Fruit fly (Drosophila melanogaster) whole organism, embryonic: ENCODE measurements around the gene RpL24.

Experiments
- Awh ChIP-seq: fragments of 200-800 bp; sonication (Bioruptor generic); IDR thresholded peaks from 2 replicates; pipeline ENCODE4, ENCODE4 v1.3.6; 2022; ENCODE audit warnings: missing biosample characterization, missing genetic modification characterization
- CG1024 ChIP-seq: fragments of 200-800 bp; sonication (Bioruptor generic); IDR thresholded peaks from 2 replicates; pipeline ENCODE4 v1.3.6; 2022; ENCODE audit warnings: missing biosample characterization, missing genetic modification characterization
- CG10654 ChIP-seq: fragments of 200-800 bp; sonication (Bioruptor generic); optimal IDR thresholded peaks from 2 replicates; lab custom pipeline; 2016; ENCODE audit warnings: missing biosample characterization, missing genetic modification characterization
- CG11247 ChIP-seq: fragments of 200-800 bp; sonication (Bioruptor generic); IDR thresholded peaks from 2 replicates; pipeline ENCODE4 v1.3.6; 2022; ENCODE audit warnings: missing biosample characterization, missing genetic modification characterization
- CG12104 ChIP-seq: fragments of 200-800 bp; sonication (Bioruptor generic); optimal IDR thresholded peaks from 3 replicates; lab custom pipeline; 2016; ENCODE audit warnings: missing biosample characterization, missing genetic modification characterization
- CG12659 ChIP-seq: fragments of 200-800 bp; sonication (Bioruptor generic); optimal IDR thresholded peaks from 3 replicates; lab custom pipeline; 2017; ENCODE audit warnings: mild to moderate bottlenecking, missing biosample characterization, missing genetic modification reagents, missing genetic modification characterization
- CG13894 ChIP-seq: fragments of 200-800 bp; sonication (Bioruptor generic); optimal IDR thresholded peaks from 3 replicates; lab custom pipeline; 2018; ENCODE audit warnings: missing biosample characterization, mild to moderate bottlenecking, missing genetic modification characterization, moderate library complexity
- CG14667 ChIP-seq: fragments of 200-800 bp; sonication (Bioruptor generic); IDR thresholded peaks from 2 replicates; pipeline ENCODE4 v1.3.6; 2022; ENCODE audit warnings: missing biosample characterization, missing genetic modification characterization
- CG14860 ChIP-seq: fragments of 200-800 bp; sonication (Bioruptor generic); IDR thresholded peaks from 3 replicates; pipeline ENCODE4 v1.3.6; 2022; ENCODE audit warnings: missing biosample characterization, missing genetic modification characterization; ENCODE audit not compliant: partially characterized antibody
- CG15514 ChIP-seq: fragments of 200-800 bp; sonication (Bioruptor generic); optimal IDR thresholded peaks from 3 replicates; lab custom pipeline; 2017; ENCODE audit warnings: missing biosample characterization, missing genetic modification characterization, mild to moderate bottlenecking, moderate library complexity, missing genetic modification reagents
- CG16863 ChIP-seq: fragments of 200-800 bp; sonication (Bioruptor generic); optimal IDR thresholded peaks from 3 replicates; lab custom pipeline; 2016; ENCODE audit warnings: missing biosample characterization, missing genetic modification characterization
- CG17802 ChIP-seq: fragments of 200-800 bp; sonication (Bioruptor generic); optimal IDR thresholded peaks from 2 replicates; lab custom pipeline; 2018; ENCODE audit warnings: missing biosample characterization, mild to moderate bottlenecking, missing genetic modification characterization, moderate library complexity
- CG17829 ChIP-seq: fragments of 200-800 bp; optimal IDR thresholded peaks from 2 replicates; lab custom pipeline; 2019; ENCODE audit warnings: missing biosample characterization, mild to moderate bottlenecking, missing genetic modification characterization, moderate library complexity
- CG2678 ChIP-seq: fragments of 200-800 bp; sonication (Bioruptor generic); optimal IDR thresholded peaks from 3 replicates; lab custom pipeline; 2019; ENCODE audit warnings: missing biosample characterization, mild to moderate bottlenecking, missing genetic modification characterization, moderate library complexity
- CG30403 ChIP-seq: fragments of 200-800 bp; sonication (Bioruptor generic); optimal IDR thresholded peaks from 3 replicates; lab custom pipeline; 2016; ENCODE audit warnings: missing biosample characterization, missing genetic modification characterization
- CG31441 ChIP-seq: fragments of 200-800 bp; sonication (Bioruptor generic); IDR thresholded peaks from 2 replicates; pipeline ENCODE4 v1.3.6; 2022; ENCODE audit warnings: missing biosample characterization, missing genetic modification characterization
- CG4282 ChIP-seq: fragments of 200-800 bp; sonication (Bioruptor generic); optimal IDR thresholded peaks from 2 replicates; lab custom pipeline; 2016; ENCODE audit warnings: missing biosample characterization, missing genetic modification characterization
- CG7987 ChIP-seq: fragments of 200-800 bp; sonication (Bioruptor generic); optimal IDR thresholded peaks from 2 replicates; lab custom pipeline; 2018; ENCODE audit warnings: missing biosample characterization, mild to moderate bottlenecking, missing genetic modification characterization, moderate library complexity
- CG8388 ChIP-seq: fragments of 200-800 bp; sonication (Bioruptor generic); optimal IDR thresholded peaks from 2 replicates; lab custom pipeline; 2019; ENCODE audit warnings: missing biosample characterization, mild to moderate bottlenecking, missing genetic modification characterization, moderate library complexity
- CG9609 ChIP-seq: fragments of 200-800 bp; sonication (Bioruptor generic); optimal IDR thresholded peaks from 3 replicates; lab custom pipeline; 2016; ENCODE audit warnings: missing biosample characterization, missing genetic modification characterization
- CG9797 ChIP-seq: fragments of 200-800 bp; sonication (Bioruptor generic); optimal IDR thresholded peaks from 3 replicates; lab custom pipeline; 2018; ENCODE audit warnings: missing biosample characterization, mild to moderate bottlenecking, missing genetic modification characterization
- CTCF ChIP-seq: fragments of 200-800 bp; sonication (Bioruptor generic); optimal IDR thresholded peaks from 2 replicates; lab custom pipeline; 2017; ENCODE audit warnings: missing biosample characterization, mild to moderate bottlenecking, missing genetic modification characterization, moderate library complexity
- Elba2 ChIP-seq: fragments of 200-800 bp; sonication (Bioruptor generic); optimal IDR thresholded peaks from 3 replicates; lab custom pipeline; 2016; ENCODE audit warnings: missing biosample characterization, missing genetic modification characterization
- Ets97D ChIP-seq: fragments of 200-800 bp; sonication (Bioruptor generic); optimal IDR thresholded peaks from 3 replicates; lab custom pipeline; 2016; ENCODE audit warnings: missing biosample characterization, missing genetic modification characterization
- HLH3B ChIP-seq: fragments of 200-800 bp; sonication (Bioruptor generic); IDR thresholded peaks from 2 replicates; pipeline ENCODE4 v1.3.6; 2022; ENCODE audit warnings: missing biosample characterization, missing genetic modification characterization
- HLH54F ChIP-seq: fragments of 200-800 bp; sonication (Bioruptor generic); optimal IDR thresholded peaks from 3 replicates; lab custom pipeline; 2016; ENCODE audit warnings: missing biosample characterization, missing genetic modification characterization
- Hr51 ChIP-seq, 2 experiments: fragments of 200-800 bp; sonication (Bioruptor generic); optimal IDR thresholded peaks; 2 replicates in 1 of 2; 3 replicates in 1 of 2; lab custom pipeline; 2016 to 2018; ENCODE audit warnings: missing biosample characterization in 2 of 2, missing genetic modification characterization in 2 of 2, mild to moderate bottlenecking in 1 of 2, moderate library complexity in 1 of 2
- Myb ChIP-seq: fragments of 200-800 bp; sonication (Bioruptor generic); optimal IDR thresholded peaks from 2 replicates; lab custom pipeline; 2016; ENCODE audit warnings: missing biosample characterization, missing genetic modification characterization
- NC2α ChIP-seq: fragments of 200-800 bp; sonication (Bioruptor generic); optimal IDR thresholded peaks from 2 replicates; lab custom pipeline; 2016; ENCODE audit warnings: missing biosample characterization, missing genetic modification characterization
- NfI ChIP-seq: fragments of 200-800 bp; sonication (Bioruptor generic); optimal IDR thresholded peaks from 3 replicates; lab custom pipeline; 2018; ENCODE audit warnings: missing biosample characterization, mild to moderate bottlenecking, missing genetic modification characterization, moderate library complexity
- Pdp1 ChIP-seq, 2 experiments: fragments of 200-800 bp; sonication (Bioruptor generic); optimal IDR thresholded peaks; 3 replicates each; lab custom pipeline; 2016; ENCODE audit warnings: missing biosample characterization in 2 of 2, missing genetic modification characterization in 2 of 2, mild to moderate bottlenecking in 1 of 2, moderate library complexity in 1 of 2
- Sry-β ChIP-seq: fragments of 200-800 bp; sonication (Bioruptor generic); optimal IDR thresholded peaks from 2 replicates; lab custom pipeline; 2018; ENCODE audit warnings: missing biosample characterization, mild to moderate bottlenecking, missing genetic modification characterization, moderate library complexity
- al ChIP-seq: fragments of 200-800 bp; sonication (Bioruptor generic); IDR thresholded peaks from 2 replicates; pipeline ENCODE4 v1.3.6; 2022; ENCODE audit warnings: missing biosample characterization, missing genetic modification characterization
- ash1 ChIP-seq: fragments of 200-800 bp; sonication (Bioruptor generic); optimal IDR thresholded peaks from 2 replicates; lab custom pipeline; 2018; ENCODE audit warnings: missing biosample characterization, mild to moderate bottlenecking, missing genetic modification characterization
- bcd ChIP-seq: fragments of 200-800 bp; sonication (Bioruptor generic); optimal IDR thresholded peaks from 2 replicates; lab custom pipeline; 2017; ENCODE audit warnings: missing biosample characterization, mild to moderate bottlenecking, missing genetic modification characterization
- crp ChIP-seq, 2 experiments: fragments of 200-800 bp; sonication (Bioruptor generic); optimal IDR thresholded peaks; 2 replicates in 1 of 2; 3 replicates in 1 of 2; lab custom pipeline; 2017; ENCODE audit warnings: missing biosample characterization in 2 of 2, missing genetic modification characterization in 2 of 2, mild to moderate bottlenecking in 1 of 2, moderate library complexity in 1 of 2
- dan ChIP-seq: fragments of 200-800 bp; sonication (Bioruptor generic); IDR thresholded peaks from 2 replicates; pipeline ENCODE4 v1.3.6; 2022; ENCODE audit warnings: missing biosample characterization, missing genetic modification characterization
- ems ChIP-seq: fragments of 200-800 bp; sonication (Bioruptor generic); optimal IDR thresholded peaks from 3 replicates; lab custom pipeline; 2016; ENCODE audit warnings: missing biosample characterization, missing genetic modification characterization
- fd64A ChIP-seq: fragments of 200-800 bp; sonication (Bioruptor generic); optimal IDR thresholded peaks from 3 replicates; lab custom pipeline; 2018; ENCODE audit warnings: missing biosample characterization, mild to moderate bottlenecking, missing genetic modification characterization
- gcm ChIP-seq: fragments of 200-800 bp; sonication (Bioruptor generic); optimal IDR thresholded peaks from 2 replicates; lab custom pipeline; 2019; ENCODE audit warnings: missing biosample characterization, mild to moderate bottlenecking, missing genetic modification characterization, moderate library complexity
- gro ChIP-seq: fragments of 200-800 bp; sonication (Bioruptor generic); optimal IDR thresholded peaks from 2 replicates; lab custom pipeline; 2016; ENCODE audit warnings: missing biosample characterization, missing genetic modification characterization
- onecut ChIP-seq: fragments of 200-800 bp; sonication (Bioruptor generic); IDR thresholded peaks from 2 replicates; pipeline ENCODE4 v1.3.6; 2022; ENCODE audit warnings: missing biosample characterization, missing genetic modification characterization
- pnt ChIP-seq: fragments of 200-800 bp; sonication (Bioruptor generic); optimal IDR thresholded peaks from 3 replicates; lab custom pipeline; 2016; ENCODE audit warnings: missing biosample characterization, missing genetic modification characterization
- ranshi ChIP-seq: fragments of 200-800 bp; sonication (Bioruptor generic); IDR thresholded peaks from 2 replicates; pipeline ENCODE4 v1.3.6; 2022; ENCODE audit warnings: missing biosample characterization, missing genetic modification characterization
- repo ChIP-seq: fragments of 200-800 bp; sonication (Bioruptor generic); optimal IDR thresholded peaks from 2 replicates; lab custom pipeline; 2016; ENCODE audit warnings: missing biosample characterization, missing genetic modification characterization
- sd ChIP-seq: fragments of 200-800 bp; sonication (Bioruptor generic); optimal IDR thresholded peaks from 3 replicates; lab custom pipeline; 2018; ENCODE audit warnings: missing biosample characterization, mild to moderate bottlenecking, missing genetic modification characterization, moderate library complexity
- so ChIP-seq: fragments of 200-800 bp; sonication (Bioruptor generic); IDR thresholded peaks from 3 replicates; pipeline ENCODE4 v1.3.6; 2022; ENCODE audit warnings: missing biosample characterization, missing genetic modification characterization
- sug ChIP-seq: fragments of 200-800 bp; optimal IDR thresholded peaks from 2 replicates; lab custom pipeline; 2019; ENCODE audit warnings: missing biosample characterization, mild to moderate bottlenecking, missing genetic modification characterization, moderate library complexity
- trem ChIP-seq: fragments of 200-800 bp; optimal IDR thresholded peaks from 3 replicates; lab custom pipeline; 2019; ENCODE audit warnings: missing biosample characterization, mild to moderate bottlenecking, missing genetic modification characterization, moderate library complexity
- wek ChIP-seq: fragments of 200-800 bp; sonication (Bioruptor generic); optimal IDR thresholded peaks from 3 replicates; lab custom pipeline; 2018; ENCODE audit warnings: missing biosample characterization, mild to moderate bottlenecking, missing genetic modification characterization, moderate library complexity
- yki ChIP-seq: fragments of >200 bp; optimal IDR thresholded peaks from 3 replicates; lab custom pipeline; 2018

The RpL24 gene

DNA sequence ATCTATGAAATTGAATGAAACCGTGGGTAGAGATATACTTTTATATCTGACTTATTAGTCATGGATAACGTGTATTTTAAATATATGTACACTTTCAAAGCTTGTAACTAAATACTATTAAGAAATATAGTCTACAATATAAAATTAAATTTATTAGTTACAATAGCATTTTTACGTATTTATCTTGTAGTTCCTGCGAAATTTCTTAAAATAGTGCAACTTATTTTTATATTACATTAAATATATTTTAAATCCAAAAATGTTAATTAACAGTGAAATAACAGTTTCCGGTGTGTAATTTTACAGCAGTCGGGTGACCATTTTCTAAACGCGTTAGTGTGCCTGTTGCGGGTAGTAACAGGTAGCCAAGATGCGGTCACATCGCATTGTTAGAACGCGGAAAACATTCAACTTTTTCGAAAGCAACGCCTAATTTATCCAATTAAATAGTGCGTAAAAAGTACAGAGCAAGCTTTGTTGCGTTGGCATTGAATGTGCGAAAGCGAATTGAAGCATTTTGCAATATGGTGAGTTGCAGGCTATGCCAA lies 3.8 kb upstream of the RpL24 start, which contains the start of the genes CG10859 and CG7110 (continued):
- peak; percentile 88 for TF ChIP-seq wek (GFP tag; lab: Kevin White, UChicago)
- no peak for TF ChIP-seq fd64A
- TF ChIP-seq CG13894 (tag; lab: Kevin White, UChicago): peak; percentile 7
- TF ChIP-seq pnt (GFP tag; lab: Kevin White, UChicago): no peak
- no peak for TF ChIP-seq so (GFP tag; lab: Robert Waterston, UW)
- 0 out of 2 replicates have a peak, but pooled peaks have one; percentile 19 for TF ChIP-seq HLH3B
- TF ChIP-seq Sry-β (GFP tag; lab: Kevin White, UChicago): no peak
- no peak for TF ChIP-seq sd
- no peak for TF ChIP-seq repo (GFP tag; lab: Kevin White, UChicago)
- peak; percentile 18 for TF ChIP-seq CG10654 (GFP tag; lab: Kevin White, UChicago)
- no peak for TF ChIP-seq yki (lab: Kevin White, UChicago)
- TF ChIP-seq CG9797 (GFP tag; lab: Kevin White, UChicago): peak; percentile 77
- no peak for TF ChIP-seq Awh (GFP tag; lab: Robert Waterston, UW)
- TF ChIP-seq CG16863: no peak
- TF ChIP-seq onecut: peak; percentile 52
- TF ChIP-seq CG31441 (GFP tag; lab: Robert Waterston, UW): peak; percentile 55; the same call in 1 of the 2 replicates
- TF ChIP-seq CG14860 (GFP tag; lab: Robert Waterston, UW): no peak
- TF ChIP-seq sug (tag; lab: Kevin White, UChicago): peak; percentile 48
- peak; percentile 29 for TF ChIP-seq Myb (GFP tag; lab: Kevin White, UChicago)
- no peak for TF ChIP-seq CG11247
- peak; percentile 43 for TF ChIP-seq CG2678 (tag; lab: Kevin White, UChicago)
- no peak for TF ChIP-seq crp (GFP tag; optimal IDR thresholded peaks at IDR 0.05; lab: Kevin White, UChicago)
- peak; percentile 78 for TF ChIP-seq NfI (GFP tag; lab: Kevin White, UChicago)
- peak; percentile 21; the same call in 1 of the 2 replicates for TF ChIP-seq CG1024 (GFP tag; lab: Robert Waterston, UW)
- TF ChIP-seq ems (GFP tag; lab: Kevin White, UChicago): no peak
- no peak for TF ChIP-seq CG30403
- TF ChIP-seq CG9609: no peak
- no peak for TF ChIP-seq CTCF (GFP tag; lab: Kevin White, UChicago)
- peak; percentile 63 for TF ChIP-seq bcd (GFP tag; lab: Kevin White, UChicago)
- TF ChIP-seq dan (GFP tag; lab: Robert Waterston, UW): no peak
- peak; percentile 9 for TF ChIP-seq gcm
- peak; percentile 80 for TF ChIP-seq CG12659 (GFP tag; lab: Kevin White, UChicago)
- peak; percentile 48 for TF ChIP-seq CG17829
- TF ChIP-seq Pdp1 (GFP tag; optimal IDR thresholded peaks at IDR 0.05; lab: Kevin White, UChicago): peak in 1 of 2 experiments; percentile 27
- no peak for TF ChIP-seq NC2α (GFP tag; lab: Kevin White, UChicago)
- TF ChIP-seq HLH54F (GFP tag; lab: Kevin White, UChicago): no peak
- TF ChIP-seq Elba2: peak; percentile 66
- peak in 1 of 2 experiments; percentile 46 for TF ChIP-seq Hr51 (GFP tag; optimal IDR thresholded peaks at IDR 0.05; lab: Kevin White, UChicago)
- TF ChIP-seq ash1 (GFP tag; lab: Kevin White, UChicago): peak; percentile 46
- no peak for TF ChIP-seq CG17802 (tag; lab: Kevin White, UChicago)
- peak; percentile 56 for TF ChIP-seq trem (tag; lab: Kevin White, UChicago)
- TF ChIP-seq CG8388: peak; percentile 35
- TF ChIP-seq Ets97D (GFP tag; lab: Kevin White, UChicago): peak; percentile 98
- peak; percentile 76 for TF ChIP-seq CG15514
- TF ChIP-seq gro (GFP tag; lab: Kevin White, UChicago): peak; percentile 21
- no peak for TF ChIP-seq CG4282
- no peak; the same call in 1 of the 2 replicates for TF ChIP-seq ranshi (GFP tag; lab: Robert Waterston, UW)
- no peak for TF ChIP-seq al (GFP tag; lab: Robert Waterston, UW)
- no peak for TF ChIP-seq CG14667 (GFP tag; lab: Robert Waterston, UW)
- peak; percentile 89 for TF ChIP-seq CG7987 (GFP tag; lab: Kevin White, UChicago)
- TF ChIP-seq CG12104 (GFP tag; lab: Kevin White, UChicago): peak; percentile 41
